Fruit fly (Drosophila melanogaster): ENCODE results near the gene snRNP-U1-C.

The snRNP-U1-C gene

dm6 chr3R:18986089-18986887 lies 2.8 kb upstream of the snRNP-U1-C start (continued):
- TF ChIP-seq CG4404 (GFP tag; IDR thresholded peaks at IDR 0.05), result no peak
- no peak for TF ChIP-seq al (GFP tag; IDR thresholded peaks at IDR 0.05)
- no peak for TF ChIP-seq CG6175 (GFP tag; IDR thresholded peaks at IDR 0.05)
- TF ChIP-seq B-H2 (GFP tag; optimal IDR thresholded peaks at IDR 0.05), result no peak
- TF ChIP-seq CG3995 (GFP tag; optimal IDR thresholded peaks at IDR 0.05), result no peak
- peak; percentile 16 for TF ChIP-seq CG18262 (tag; optimal IDR thresholded peaks at IDR 0.05)
- no peak for TF ChIP-seq Adf1 (GFP tag; IDR thresholded peaks at IDR 0.05)
- no peak for TF ChIP-seq nerfin-1 (tag; optimal IDR thresholded peaks at IDR 0.05)
- TF ChIP-seq zen (tag; optimal IDR thresholded peaks at IDR 0.05), result no peak
- TF ChIP-seq Mes4 (GFP tag; optimal IDR thresholded peaks at IDR 0.05), result no peak
- TF ChIP-seq CG2199 (GFP tag; IDR thresholded peaks at IDR 0.05), result 0 out of 3 replicates have a peak, but pooled peaks have one; percentile 49
- TF ChIP-seq unpg (GFP tag; optimal IDR thresholded peaks at IDR 0.05), result peak; percentile 8
- 0 out of 2 replicates have a peak, but pooled peaks have one; percentile 5 for TF ChIP-seq CG14441 (GFP tag; IDR thresholded peaks at IDR 0.05)
- no peak for TF ChIP-seq H15 (GFP tag; IDR thresholded peaks at IDR 0.05)
- TF ChIP-seq CG15073 (GFP tag; optimal IDR thresholded peaks at IDR 0.05), result no peak
- TF ChIP-seq onecut (GFP tag; IDR thresholded peaks at IDR 0.05), result no peak
- TF ChIP-seq gcm2 (GFP tag; optimal IDR thresholded peaks at IDR 0.05), result no peak
- TF ChIP-seq BtbVII (GFP tag; optimal IDR thresholded peaks at IDR 0.05), result no peak
- no peak for TF ChIP-seq Dfd (GFP tag; optimal IDR thresholded peaks at IDR 0.05)
- TF ChIP-seq CG16813 (GFP tag; IDR thresholded peaks at IDR 0.05; ENCODE audit: partially characterized antibody), result no peak
- no peak for TF ChIP-seq gcm (GFP tag; optimal IDR thresholded peaks at IDR 0.05)
- no peak for TF ChIP-seq Aef1 (GFP tag; IDR thresholded peaks at IDR 0.05)
- no peak for TF ChIP-seq CG32767 (GFP tag; IDR thresholded peaks at IDR 0.05)
- TF ChIP-seq Deaf1 (tag; optimal IDR thresholded peaks at IDR 0.05), result no peak
- 0 out of 2 replicates have a peak, but pooled peaks have one; percentile 10 for TF ChIP-seq sens-2 (GFP tag; IDR thresholded peaks at IDR 0.05)
- no peak for TF ChIP-seq Dad (GFP tag; optimal IDR thresholded peaks at IDR 0.05)
- TF ChIP-seq E2f1 (GFP tag; IDR thresholded peaks at IDR 0.05), result no peak
- TF ChIP-seq sens (GFP tag), result peak; percentile 48
- TF ChIP-seq CG18476 (GFP tag; optimal IDR thresholded peaks at IDR 0.05), result no peak
- no peak for TF ChIP-seq esg (GFP tag; conservative IDR thresholded peaks at IDR 0.05)
- no peak for TF ChIP-seq Hand (GFP tag; optimal IDR thresholded peaks at IDR 0.05)
- peak; percentile 51 for TF ChIP-seq Drgx (GFP tag; IDR thresholded peaks at IDR 0.05)
- TF ChIP-seq gsb-n (tag; optimal IDR thresholded peaks at IDR 0.05), result no peak
- no peak for TF ChIP-seq CG8765 (GFP tag; IDR thresholded peaks at IDR 0.05)
- no peak for TF ChIP-seq jing (GFP tag; optimal IDR thresholded peaks at IDR 0.05)
- TF ChIP-seq ab (GFP tag; optimal IDR thresholded peaks at IDR 0.05), result no peak
- no peak for TF ChIP-seq repo (GFP tag; optimal IDR thresholded peaks at IDR 0.05)
- no peak for TF ChIP-seq Elba2 (GFP tag; optimal IDR thresholded peaks at IDR 0.05)
- TF ChIP-seq CG31441 (GFP tag; IDR thresholded peaks at IDR 0.05), result 0 out of 2 replicates have a peak, but pooled peaks have one; percentile 15
- TF ChIP-seq CG13424 (tag; optimal IDR thresholded peaks at IDR 0.05), result no peak
- no peak; the same call in 1 of the 2 replicates for TF ChIP-seq bbx (GFP tag; IDR thresholded peaks at IDR 0.05; ENCODE audit: partially characterized antibody)
- no peak for TF ChIP-seq dysf (GFP tag; IDR thresholded peaks at IDR 0.05)
- TF ChIP-seq CG10209 (GFP tag; optimal IDR thresholded peaks at IDR 0.05), result no peak
- TF ChIP-seq CG32532 (GFP tag; IDR thresholded peaks at IDR 0.05), result no peak
- TF ChIP-seq Camta (GFP tag; optimal IDR thresholded peaks at IDR 0.05), result no peak
- no peak for TF ChIP-seq BEAF-32 (GFP tag; optimal IDR thresholded peaks at IDR 0.05)
- TF ChIP-seq danr (GFP tag; IDR thresholded peaks at IDR 0.05), result no peak
- TF ChIP-seq dimm (GFP tag; IDR thresholded peaks at IDR 0.05), result no peak
- TF ChIP-seq Hmx (GFP tag; optimal IDR thresholded peaks at IDR 0.05), result no peak
- TF ChIP-seq sqz (GFP tag; optimal IDR thresholded peaks at IDR 0.05), result peak; percentile 10
- TF ChIP-seq CG1024 (GFP tag; IDR thresholded peaks at IDR 0.05), result no peak

Measured in whole organism, embryonic.